Worm (Caenorhabditis elegans) whole organism, young adult: Measurements from ENCODE around the gene Y73F8A.13.

Source experiments
- C06A6.2 ChIP-seq: fragments of 200-800 bp; sonication (Bioruptor generic); conservative IDR thresholded peaks from 2 replicates; pipeline ENCODE4 v1.3.6; 2022; ENCODE audit warnings: missing genetic modification characterization, missing compliant biosample characterization
- C17E4.6 ChIP-seq: fragments of 200-800 bp; sonication (Bioruptor generic); IDR thresholded peaks from 2 replicates; pipeline ENCODE4 v1.3.6; 2022; ENCODE audit warnings: missing genetic modification reagents, missing genetic modification characterization, missing compliant biosample characterization
- F33H1.4 ChIP-seq: fragments of 200-800 bp; sonication (Bioruptor generic); IDR thresholded peaks from 2 replicates; pipeline ENCODE4 v1.3.6; 2022; ENCODE audit warnings: missing genetic modification reagents, missing genetic modification characterization, missing compliant biosample characterization
- F49E8.2 ChIP-seq: sonication (generic microtip); optimal IDR thresholded peaks from 3 replicates; lab custom pipeline; 2017; ENCODE audit warnings: missing genetic modification characterization, mild to moderate bottlenecking, missing compliant biosample characterization, antibody characterized with exemption, moderate library complexity; ENCODE audit not compliant: insufficient read depth
- F57A8.1 ChIP-seq: fragments of 200-800 bp; sonication (Bioruptor generic); optimal IDR thresholded peaks from 2 replicates; lab custom pipeline; 2018; ENCODE audit warnings: mild to moderate bottlenecking, missing genetic modification characterization, moderate library complexity, missing compliant biosample characterization
- T26A5.8 ChIP-seq: sonication (generic microtip); optimal IDR thresholded peaks from 2 replicates; lab custom pipeline; 2016; ENCODE audit warnings: missing genetic modification characterization, missing compliant biosample characterization
- Y56A3A.18 ChIP-seq: fragments of 200-800 bp; sonication (Bioruptor generic); IDR thresholded peaks from 2 replicates; pipeline ENCODE4 v1.3.6; 2022; ENCODE audit warnings: missing genetic modification reagents, missing genetic modification characterization, missing compliant biosample characterization
- ama-1 ChIP-seq, 3 experiments: fragments of 150-350 bp in 1 of 3; sonication (generic microtip) in 2 of 3; optimal IDR thresholded peaks; 2 replicates each; lab custom pipeline; 2014 to 2018; ENCODE audit warnings: missing biosample characterization in 2 of 3, missing genetic modification characterization in 2 of 3, missing genetic modification reagents in 2 of 3
- aptf-3 ChIP-seq: fragments of 200-800 bp; sonication (Bioruptor generic); IDR thresholded peaks from 2 replicates; pipeline ENCODE4 v1.3.6; 2022; ENCODE audit warnings: missing genetic modification characterization, missing compliant biosample characterization
- atf-7 ChIP-seq: sonication (generic microtip); optimal IDR thresholded peaks from 2 replicates; lab custom pipeline; 2017; ENCODE audit warnings: mild to moderate bottlenecking, missing genetic modification characterization, missing compliant biosample characterization
- attf-3 ChIP-seq: fragments of 200-800 bp; sonication (Bioruptor generic); conservative IDR thresholded peaks from 2 replicates; pipeline ENCODE4 v1.3.6; 2022; ENCODE audit warnings: missing genetic modification reagents, missing genetic modification characterization, missing compliant biosample characterization
- cebp-2 ChIP-seq: fragments of 200-800 bp; sonication (Bioruptor generic); IDR thresholded peaks from 2 replicates; pipeline ENCODE4 v1.3.6; 2022; ENCODE audit warnings: missing genetic modification characterization, missing compliant biosample characterization
- efl-1 ChIP-seq: fragments of 150-350 bp; optimal IDR thresholded peaks from 2 replicates; lab custom pipeline; 2014; ENCODE audit warnings: missing biosample characterization, missing genetic modification reagents, missing genetic modification characterization
- egl-18 ChIP-seq: fragments of 200-800 bp; sonication (Bioruptor generic); IDR thresholded peaks from 2 replicates; pipeline ENCODE4 v1.3.6; 2022; ENCODE audit warnings: missing genetic modification reagents, missing genetic modification characterization, missing compliant biosample characterization
- ekl-4 ChIP-seq: fragments of 200-800 bp; sonication (Bioruptor generic); IDR thresholded peaks from 2 replicates; pipeline ENCODE4 v1.3.6; 2022; ENCODE audit warnings: missing genetic modification reagents, missing genetic modification characterization, missing compliant biosample characterization
- ets-4 ChIP-seq: fragments of 200-800 bp; sonication (Bioruptor generic); optimal IDR thresholded peaks from 2 replicates; lab custom pipeline; 2018; ENCODE audit warnings: mild to moderate bottlenecking, missing genetic modification characterization, missing compliant biosample characterization
- gei-17 ChIP-seq: fragments of 200-800 bp; sonication (Bioruptor generic); optimal IDR thresholded peaks from 2 replicates; lab custom pipeline; 2018; ENCODE audit warnings: mild to moderate bottlenecking, missing genetic modification characterization, missing compliant biosample characterization
- him-1 ChIP-seq: sonication (generic microtip); optimal IDR thresholded peaks from 2 replicates; lab custom pipeline; 2016; ENCODE audit warnings: missing genotype, missing genetic modification reagents, missing genetic modification characterization, missing compliant biosample characterization
- hlh-12 ChIP-seq: sonication (generic microtip); optimal IDR thresholded peaks from 2 replicates; lab custom pipeline; 2016; ENCODE audit warnings: missing genetic modification characterization, missing compliant biosample characterization
- hmg-1.2 ChIP-seq: fragments of 200-800 bp; sonication (Bioruptor generic); IDR thresholded peaks from 2 replicates; pipeline ENCODE4 v1.3.6; 2022; ENCODE audit warnings: missing genetic modification reagents, missing genetic modification characterization, missing compliant biosample characterization
- let-526 ChIP-seq: fragments of 200-800 bp; sonication (Bioruptor generic); IDR thresholded peaks from 2 replicates; pipeline ENCODE4 v1.3.6; 2022; ENCODE audit warnings: missing genetic modification reagents, missing genetic modification characterization, missing compliant biosample characterization
- let-607 ChIP-seq, 2 experiments: fragments of 200-800 bp in 1 of 2; sonication (Bioruptor generic) in 1 of 2; sonication (generic microtip) in 1 of 2; optimal IDR thresholded peaks; 2 replicates each; lab custom pipeline; 2016 to 2018; ENCODE audit warnings: mild to moderate bottlenecking in 2 of 2, missing compliant biosample characterization in 2 of 2, missing genetic modification characterization in 2 of 2, moderate library complexity in 2 of 2, missing genotype in 1 of 2
- lin-26 ChIP-seq: fragments of 200-800 bp; sonication (Bioruptor generic); IDR thresholded peaks from 2 replicates; pipeline ENCODE4 v1.3.6; 2022; ENCODE audit warnings: missing genetic modification reagents, missing genetic modification characterization, missing compliant biosample characterization
- lin-35 ChIP-seq, 3 experiments: fragments of 150-350 bp in 2 of 3; sonication (generic microtip) in 1 of 3; optimal IDR thresholded peaks; 2 replicates each; lab custom pipeline; 2014 to 2018; ENCODE audit warnings: missing biosample characterization in 3 of 3, missing genetic modification characterization in 3 of 3, missing genetic modification reagents in 3 of 3
- lsl-1 ChIP-seq: fragments of 200-800 bp; sonication (Bioruptor generic); optimal IDR thresholded peaks from 2 replicates; lab custom pipeline; 2018; ENCODE audit warnings: mild to moderate bottlenecking, missing genetic modification characterization, moderate library complexity, missing compliant biosample characterization
- lsy-27 ChIP-seq: sonication (generic microtip); optimal IDR thresholded peaks from 2 replicates; lab custom pipeline; 2017; ENCODE audit warnings: missing genetic modification characterization, mild to moderate bottlenecking, missing compliant biosample characterization, antibody characterized with exemption, missing genotype, borderline replicate concordance; ENCODE audit not compliant: insufficient read depth
- madf-10 ChIP-seq: sonication (generic microtip); optimal IDR thresholded peaks from 2 replicates; lab custom pipeline; 2016; ENCODE audit warnings: mild to moderate bottlenecking, missing genetic modification characterization, missing compliant biosample characterization
- madf-8 ChIP-seq: fragments of 200-800 bp; sonication (Bioruptor generic); conservative IDR thresholded peaks from 2 replicates; pipeline ENCODE4 v1.3.6; 2022; ENCODE audit warnings: missing genetic modification reagents, missing genetic modification characterization, missing compliant biosample characterization
- mcd-1 ChIP-seq: fragments of 200-800 bp; sonication (Bioruptor generic); IDR thresholded peaks from 2 replicates; pipeline ENCODE4 v1.3.6; 2022; ENCODE audit warnings: missing genetic modification reagents, missing genetic modification characterization, missing compliant biosample characterization
- nfyb-1 ChIP-seq: fragments of 200-800 bp; sonication (Bioruptor generic); IDR thresholded peaks from 2 replicates; pipeline ENCODE4 v1.3.6; 2022; ENCODE audit warnings: missing genetic modification reagents, missing genetic modification characterization, missing compliant biosample characterization
- nhr-179 ChIP-seq: sonication (generic microtip); optimal IDR thresholded peaks from 2 replicates; lab custom pipeline; 2016; ENCODE audit warnings: mild to moderate bottlenecking, missing genetic modification characterization, missing compliant biosample characterization
- nhr-27 ChIP-seq: fragments of 200-800 bp; sonication (Bioruptor generic); optimal IDR thresholded peaks from 2 replicates; lab custom pipeline; 2018; ENCODE audit warnings: mild to moderate bottlenecking, missing genetic modification characterization, moderate library complexity, missing compliant biosample characterization
- pbrm-1 ChIP-seq: fragments of 200-800 bp; sonication (Bioruptor generic); IDR thresholded peaks from 2 replicates; pipeline ENCODE4 v1.3.6; 2022; ENCODE audit warnings: missing genetic modification reagents, missing genetic modification characterization, missing compliant biosample characterization
- rcor-1 ChIP-seq: fragments of 200-800 bp; sonication (Bioruptor generic); IDR thresholded peaks from 2 replicates; pipeline ENCODE4 v1.3.6; 2022; ENCODE audit warnings: missing genetic modification reagents, missing genetic modification characterization, missing compliant biosample characterization
- sdz-38 ChIP-seq: sonication (generic microtip); optimal IDR thresholded peaks from 2 replicates; lab custom pipeline; 2016; ENCODE audit warnings: missing genotype, missing genetic modification characterization, missing compliant biosample characterization
- snpc-1.1 ChIP-seq: sonication (generic microtip); optimal IDR thresholded peaks from 2 replicates; lab custom pipeline; 2017; ENCODE audit warnings: missing genetic modification characterization, mild to moderate bottlenecking, missing compliant biosample characterization, antibody characterized with exemption, moderate library complexity, missing genotype, missing genetic modification reagents; ENCODE audit not compliant: insufficient read depth
- snpc-1.3 ChIP-seq: sonication (generic microtip); optimal IDR thresholded peaks from 2 replicates; lab custom pipeline; 2017; ENCODE audit warnings: missing genetic modification characterization, mild to moderate bottlenecking, missing compliant biosample characterization, antibody characterized with exemption, moderate library complexity, missing genotype, missing genetic modification reagents; ENCODE audit not compliant: insufficient read depth
- sptf-2 ChIP-seq: fragments of 200-800 bp; sonication (Bioruptor generic); optimal IDR thresholded peaks from 2 replicates; lab custom pipeline; 2018; ENCODE audit warnings: mild to moderate bottlenecking, missing genetic modification characterization, missing compliant biosample characterization
- tbx-9 ChIP-seq: sonication (generic microtip); optimal IDR thresholded peaks from 2 replicates; lab custom pipeline; 2016; ENCODE audit warnings: borderline replicate concordance, missing genetic modification characterization, inconsistent platforms, missing compliant biosample characterization
- tlf-1 ChIP-seq: fragments of 200-800 bp; sonication (Bioruptor generic); optimal IDR thresholded peaks from 2 replicates; lab custom pipeline; 2018; ENCODE audit warnings: mild to moderate bottlenecking, missing genetic modification characterization, missing compliant biosample characterization
- unc-130 ChIP-seq: sonication (generic microtip); optimal IDR thresholded peaks from 2 replicates; lab custom pipeline; 2016; ENCODE audit warnings: missing genetic modification reagents, missing genetic modification characterization, missing compliant biosample characterization
- unc-62 ChIP-seq: fragments of 150-350 bp; optimal IDR thresholded peaks from 2 replicates; lab custom pipeline; 2014; ENCODE audit warnings: missing biosample characterization, missing genetic modification reagents, missing genetic modification characterization
- xnd-1 ChIP-seq: sonication (generic microtip); optimal IDR thresholded peaks from 2 replicates; lab custom pipeline; 2016; ENCODE audit warnings: missing genotype, missing genetic modification reagents, missing genetic modification characterization, missing compliant biosample characterization
- zim-3 ChIP-seq: sonication (generic microtip); optimal IDR thresholded peaks from 2 replicates; lab custom pipeline; 2017; ENCODE audit warnings: mild to moderate bottlenecking, missing genetic modification characterization, moderate library complexity, missing compliant biosample characterization
- ztf-26 ChIP-seq: sonication (generic microtip); optimal IDR thresholded peaks from 2 replicates; lab custom pipeline; 2017; ENCODE audit warnings: missing genetic modification characterization, missing compliant biosample characterization
- ztf-28 ChIP-seq: fragments of 200-800 bp; sonication (Bioruptor generic); IDR thresholded peaks from 2 replicates; pipeline ENCODE4 v1.3.6; 2022; ENCODE audit warnings: missing genetic modification reagents, missing genetic modification characterization, missing compliant biosample characterization
- ztf-3 ChIP-seq: fragments of 200-800 bp; sonication (Bioruptor generic); optimal IDR thresholded peaks from 2 replicates; lab custom pipeline; 2018; ENCODE audit warnings: mild to moderate bottlenecking, missing genetic modification characterization, missing compliant biosample characterization
- ztf-6 ChIP-seq: fragments of 200-800 bp; sonication (Bioruptor generic); IDR thresholded peaks from 2 replicates; pipeline ENCODE4 v1.3.6; 2022; ENCODE audit warnings: missing genetic modification reagents, missing genetic modification characterization, missing compliant biosample characterization

Gene Y73F8A.13

DNA sequence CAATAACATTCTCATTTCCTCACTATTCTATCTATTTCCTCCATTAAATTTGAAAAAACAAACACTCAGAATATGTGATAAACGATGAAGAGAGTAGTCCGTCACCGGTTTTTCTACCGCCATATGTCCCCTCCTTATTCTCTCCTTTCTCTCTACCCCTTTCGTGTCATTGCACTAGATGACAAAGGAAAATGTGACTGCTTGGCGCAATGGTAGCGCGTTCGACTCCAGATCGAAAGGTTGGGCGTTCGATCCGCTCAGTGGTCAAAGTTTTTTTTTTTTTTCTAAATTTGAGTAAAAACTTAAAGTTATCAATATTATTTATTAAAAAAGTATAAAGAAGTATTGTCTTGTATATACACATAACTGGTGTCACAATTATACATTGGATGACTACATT lies 22.5 kb upstream of the Y73F8A.13 start:
- TF ChIP-seq lin-35 (GFP tag; optimal IDR thresholded peaks at IDR 0.05; lab: Kevin White, UChicago) (no peak), let-526 (GFP tag; lab: Robert Waterston, UW) (no peak), ekl-4 (GFP tag; lab: Robert Waterston, UW) (no peak), sptf-2 (GFP tag; lab: Kevin White, UChicago) (no peak), ztf-26 (tag; lab: Kevin White, UChicago) (no peak), snpc-1.3 (peak; percentile 75), ztf-6 (GFP tag; lab: Robert Waterston, UW) (no peak), ztf-28 (GFP tag; lab: Robert Waterston, UW) (no peak), hmg-1.2 (GFP tag; lab: Robert Waterston, UW) (peak; percentile 74), C17E4.6 (GFP tag; lab: Robert Waterston, UW) (no peak), atf-7 (no peak), Y56A3A.18 (no peak), xnd-1 (tag; lab: Kevin White, UChicago) (no peak), F49E8.2 (tag; lab: Kevin White, UChicago) (peak; percentile 8), ztf-3 (GFP tag; lab: Kevin White, UChicago) (no peak), rcor-1 (GFP tag; lab: Robert Waterston, UW) (no peak), efl-1 (no peak), attf-3 (GFP tag; lab: Robert Waterston, UW) (no peak), aptf-3 (GFP tag; lab: Robert Waterston, UW) (no peak), T26A5.8 (no peak), C06A6.2 (GFP tag; lab: Robert Waterston, UW) (no peak), gei-17 (GFP tag; lab: Kevin White, UChicago) (no peak), let-607 (tag; optimal IDR thresholded peaks at IDR 0.05; lab: Kevin White, UChicago) (peak in 1 of 2 experiments; percentile 1), cebp-2 (GFP tag; lab: Robert Waterston, UW) (0 out of 2 replicates have a peak, but pooled peaks have one; percentile 60), him-1 (tag; lab: Kevin White, UChicago) (peak; percentile 61), ama-1 (optimal IDR thresholded peaks at IDR 0.05; lab: Kevin White, UChicago) (no peak), ama-1 (GFP tag; optimal IDR thresholded peaks at IDR 0.05; lab: Kevin White, UChicago) (peak; percentile 20 to 46), lin-26 (GFP tag; lab: Robert Waterston, UW) (no peak), egl-18 (no peak), nhr-179 (tag; lab: Kevin White, UChicago) (no peak), zim-3 (no peak), ets-4 (no peak), pbrm-1 (GFP tag; lab: Robert Waterston, UW) (peak; percentile 59; the same call in 1 of the 2 replicates), F57A8.1 (GFP tag; lab: Kevin White, UChicago) (no peak), F33H1.4 (no peak), lsl-1 (GFP tag; lab: Kevin White, UChicago) (no peak), madf-8 (no peak), unc-130 (no peak), nfyb-1 (GFP tag; lab: Robert Waterston, UW) (peak; percentile 71; the same call in 1 of the 2 replicates), tlf-1 (GFP tag; lab: Kevin White, UChicago) (no peak), hlh-12 (tag; lab: Kevin White, UChicago) (no peak), snpc-1.1 (tag; lab: Kevin White, UChicago) (peak; percentile 9), lsy-27 (tag; lab: Kevin White, UChicago) (peak; percentile 42), nhr-27 (tag; lab: Kevin White, UChicago) (no peak), tbx-9 (tag; lab: Kevin White, UChicago) (no peak), sdz-38 (tag; lab: Kevin White, UChicago) (no peak), mcd-1 (GFP tag; lab: Robert Waterston, UW) (no peak; the same call in 1 of the 2 replicates), unc-62 (GFP tag; lab: Kevin White, UChicago) (no peak), madf-10 (no peak)
